Worm (Caenorhabditis elegans) whole organism, L1 larva: ENCODE results near the gene srp-7.

Experiments
- Y116A8C.19 ChIP-seq: sonication (generic microtip); optimal IDR thresholded peaks from 2 replicates; lab custom pipeline; 2016; ENCODE audit warnings: missing compliant biosample characterization, missing genetic modification characterization, borderline replicate concordance
- alr-1 ChIP-seq: fragments of 200-800 bp; sonication (Bioruptor generic); optimal IDR thresholded peaks from 2 replicates; lab custom pipeline; 2018; ENCODE audit warnings: borderline replicate concordance, mild to moderate bottlenecking, missing genetic modification characterization, missing compliant biosample characterization
- aly-2 ChIP-seq: fragments of 150-350 bp; optimal IDR thresholded peaks from 2 replicates; lab custom pipeline; 2014; ENCODE audit warnings: missing biosample characterization, missing genetic modification characterization
- ceh-63 ChIP-seq: fragments of 200-800 bp; sonication (Bioruptor generic); optimal IDR thresholded peaks from 2 replicates; lab custom pipeline; 2018; ENCODE audit warnings: mild to moderate bottlenecking, missing genetic modification characterization, missing compliant biosample characterization
- ceh-90 ChIP-seq: sonication (generic microtip); optimal IDR thresholded peaks from 2 replicates; lab custom pipeline; 2016; ENCODE audit warnings: missing genetic modification characterization, missing compliant biosample characterization
- ces-1 ChIP-seq: fragments of 150-350 bp; optimal IDR thresholded peaks from 2 replicates; lab custom pipeline; 2014; ENCODE audit warnings: missing biosample characterization, missing genetic modification reagents, missing genetic modification characterization
- dpl-1 ChIP-seq, 3 experiments: fragments of 150-350 bp in 2 of 3; sonication (generic microtip) in 1 of 3; optimal IDR thresholded peaks; 2 replicates each; lab custom pipeline; 2014 to 2017; ENCODE audit warnings: missing biosample characterization in 3 of 3, missing genetic modification characterization in 3 of 3, missing genetic modification reagents in 3 of 3
- elt-2 ChIP-seq: sonication (generic microtip); optimal IDR thresholded peaks from 2 replicates; lab custom pipeline; 2016; ENCODE audit warnings: missing genetic modification characterization, mild to moderate bottlenecking, inconsistent platforms, missing compliant biosample characterization, missing genetic modification reagents
- ets-5 ChIP-seq: fragments of 200-800 bp; sonication (Bioruptor generic); IDR thresholded peaks from 2 replicates; pipeline ENCODE4 v1.3.6; 2022; ENCODE audit warnings: missing genetic modification characterization, missing compliant biosample characterization
- fkh-10 ChIP-seq: sonication (generic microtip); optimal IDR thresholded peaks from 2 replicates; lab custom pipeline; 2017; ENCODE audit warnings: missing biosample characterization, missing genetic modification reagents, missing genetic modification characterization
- fkh-4 ChIP-seq: sonication (generic microtip); optimal IDR thresholded peaks from 2 replicates; lab custom pipeline; 2016; ENCODE audit warnings: missing compliant biosample characterization, missing genetic modification characterization, borderline replicate concordance
- fkh-8 ChIP-seq: sonication (generic microtip); optimal IDR thresholded peaks from 2 replicates; lab custom pipeline; 2016; ENCODE audit warnings: mild to moderate bottlenecking, missing genetic modification characterization, missing compliant biosample characterization
- fos-1 ChIP-seq: fragments of 150-350 bp; optimal IDR thresholded peaks from 2 replicates; lab custom pipeline; 2014; ENCODE audit warnings: missing biosample characterization, missing genetic modification characterization
- grh-1 ChIP-seq: fragments of 200-800 bp; sonication (Bioruptor generic); IDR thresholded peaks from 2 replicates; pipeline ENCODE4 v1.3.6; 2022; ENCODE audit warnings: missing genetic modification reagents, missing genetic modification characterization, missing compliant biosample characterization
- hlh-17 ChIP-seq: fragments of 200-800 bp; sonication (Bioruptor generic); optimal IDR thresholded peaks from 2 replicates; lab custom pipeline; 2018; ENCODE audit warnings: missing genetic modification characterization, mild to moderate bottlenecking, missing compliant biosample characterization, moderate library complexity, borderline replicate concordance
- hlh-4 ChIP-seq: sonication (generic microtip); optimal IDR thresholded peaks from 2 replicates; lab custom pipeline; 2016; ENCODE audit warnings: mild to moderate bottlenecking, missing genetic modification characterization, missing compliant biosample characterization
- hpl-2 ChIP-seq: fragments of 150-350 bp; optimal IDR thresholded peaks from 2 replicates; lab custom pipeline; 2014; ENCODE audit warnings: missing biosample characterization, missing genetic modification reagents, missing genetic modification characterization
- isw-1 ChIP-seq: fragments of 200-800 bp; sonication (Bioruptor generic); IDR thresholded peaks from 2 replicates; pipeline ENCODE4 v1.3.6; 2022; ENCODE audit warnings: missing genetic modification characterization, missing compliant biosample characterization
- lin-15B ChIP-seq: fragments of 150-350 bp; sonication (generic microtip); optimal IDR thresholded peaks from 3 replicates; lab custom pipeline; 2014; ENCODE audit warnings: missing biosample characterization, missing genetic modification characterization
- lin-35 ChIP-seq, 2 experiments: fragments of 150-350 bp; optimal IDR thresholded peaks; 2 replicates each; lab custom pipeline; 2014; ENCODE audit warnings: missing biosample characterization in 2 of 2, missing genetic modification characterization in 2 of 2, missing genetic modification reagents in 2 of 2
- lin-39 ChIP-seq: fragments of 150-350 bp; optimal IDR thresholded peaks from 2 replicates; lab custom pipeline; 2014; ENCODE audit warnings: missing biosample characterization, missing genetic modification reagents, missing genetic modification characterization
- lir-3 ChIP-seq: sonication (generic microtip); optimal IDR thresholded peaks from 2 replicates; lab custom pipeline; 2016; ENCODE audit warnings: mild to moderate bottlenecking, missing genetic modification characterization, moderate library complexity, missing compliant biosample characterization; ENCODE audit not compliant: poor library complexity
- mab-9 ChIP-seq: fragments of 200-800 bp; sonication (Bioruptor generic); IDR thresholded peaks from 2 replicates; pipeline ENCODE4 v1.3.6; 2022; ENCODE audit warnings: missing genetic modification reagents, missing genetic modification characterization, missing compliant biosample characterization
- mef-2 ChIP-seq: fragments of 150-350 bp; optimal IDR thresholded peaks from 2 replicates; lab custom pipeline; 2014; ENCODE audit warnings: missing biosample characterization, missing genetic modification characterization
- nhr-11 ChIP-seq: fragments of 150-350 bp; optimal IDR thresholded peaks from 2 replicates; lab custom pipeline; 2014; ENCODE audit warnings: missing biosample characterization, missing genetic modification characterization
- nhr-12 ChIP-seq: sonication (generic microtip); optimal IDR thresholded peaks from 2 replicates; lab custom pipeline; 2017; ENCODE audit warnings: missing biosample characterization, missing genetic modification characterization
- nhr-28 ChIP-seq: fragments of 150-350 bp; optimal IDR thresholded peaks from 2 replicates; lab custom pipeline; 2014; ENCODE audit warnings: missing biosample characterization, missing genetic modification characterization
- nhr-47 ChIP-seq: sonication (generic microtip); optimal IDR thresholded peaks from 2 replicates; lab custom pipeline; 2016; ENCODE audit warnings: mild to moderate bottlenecking, missing genetic modification characterization, moderate library complexity, missing compliant biosample characterization
- nhr-71 ChIP-seq: sonication (generic microtip); optimal IDR thresholded peaks from 2 replicates; lab custom pipeline; 2016; ENCODE audit warnings: mild to moderate bottlenecking, missing genetic modification characterization, moderate library complexity, missing compliant biosample characterization
- nhr-76 ChIP-seq: sonication (generic microtip); optimal IDR thresholded peaks from 2 replicates; lab custom pipeline; 2017; ENCODE audit warnings: missing biosample characterization, missing genetic modification characterization
- nhr-77 ChIP-seq: fragments of 150-350 bp; optimal IDR thresholded peaks from 2 replicates; lab custom pipeline; 2014; ENCODE audit warnings: missing biosample characterization, missing genetic modification characterization
- nhr-85 ChIP-seq: sonication (generic microtip); peaks from one replicate; lab custom pipeline; 2016; ENCODE audit warnings: missing genetic modification characterization, inconsistent platforms, missing compliant biosample characterization
- pag-3 ChIP-seq: sonication (generic microtip); optimal IDR thresholded peaks from 2 replicates; lab custom pipeline; 2017; ENCODE audit warnings: missing genetic modification characterization, mild to moderate bottlenecking, missing compliant biosample characterization, antibody characterized with exemption, borderline replicate concordance; ENCODE audit not compliant: insufficient read depth
- pqm-1 ChIP-seq: sonication (generic microtip); optimal IDR thresholded peaks from 3 replicates; lab custom pipeline; 2017; ENCODE audit warnings: missing biosample characterization, missing genetic modification characterization
- snu-23 ChIP-seq: sonication (generic microtip); optimal IDR thresholded peaks from 2 replicates; lab custom pipeline; 2016; ENCODE audit warnings: missing genetic modification characterization, missing compliant biosample characterization
- sox-4 ChIP-seq: sonication (generic microtip); optimal IDR thresholded peaks from 2 replicates; lab custom pipeline; 2016; ENCODE audit warnings: missing genetic modification characterization, missing compliant biosample characterization
- sup-37 ChIP-seq: fragments of 200-800 bp; sonication (Bioruptor generic); optimal IDR thresholded peaks from 2 replicates; lab custom pipeline; 2018; ENCODE audit warnings: mild to moderate bottlenecking, missing genetic modification characterization, missing compliant biosample characterization
- tbx-2 ChIP-seq: sonication (generic microtip); optimal IDR thresholded peaks from 2 replicates; lab custom pipeline; 2016; ENCODE audit warnings: missing genetic modification characterization, missing compliant biosample characterization
- unc-30 ChIP-seq: sonication (generic microtip); optimal IDR thresholded peaks from 2 replicates; lab custom pipeline; 2017; ENCODE audit warnings: missing biosample characterization, missing genetic modification characterization
- unc-62 ChIP-seq: fragments of 150-350 bp; optimal IDR thresholded peaks from 2 replicates; lab custom pipeline; 2014; ENCODE audit warnings: missing biosample characterization, missing genetic modification reagents, missing genetic modification characterization
- unc-86 ChIP-seq: sonication (generic microtip); optimal IDR thresholded peaks from 2 replicates; lab custom pipeline; 2016; ENCODE audit warnings: missing genetic modification characterization, missing compliant biosample characterization
- unc-98 ChIP-seq: fragments of 200-800 bp; sonication (Bioruptor generic); IDR thresholded peaks from 2 replicates; pipeline ENCODE4 v1.3.6; 2022; ENCODE audit warnings: missing genetic modification characterization, missing compliant biosample characterization
- vab-15 ChIP-seq: sonication (generic microtip); optimal IDR thresholded peaks from 2 replicates; lab custom pipeline; 2017; ENCODE audit warnings: missing genotype, mild to moderate bottlenecking, missing genetic modification characterization, missing compliant biosample characterization
- zag-1 ChIP-seq: fragments of 150-350 bp; optimal IDR thresholded peaks from 2 replicates; lab custom pipeline; 2014; ENCODE audit warnings: missing biosample characterization, missing genetic modification characterization

srp-7 gene

DNA sequence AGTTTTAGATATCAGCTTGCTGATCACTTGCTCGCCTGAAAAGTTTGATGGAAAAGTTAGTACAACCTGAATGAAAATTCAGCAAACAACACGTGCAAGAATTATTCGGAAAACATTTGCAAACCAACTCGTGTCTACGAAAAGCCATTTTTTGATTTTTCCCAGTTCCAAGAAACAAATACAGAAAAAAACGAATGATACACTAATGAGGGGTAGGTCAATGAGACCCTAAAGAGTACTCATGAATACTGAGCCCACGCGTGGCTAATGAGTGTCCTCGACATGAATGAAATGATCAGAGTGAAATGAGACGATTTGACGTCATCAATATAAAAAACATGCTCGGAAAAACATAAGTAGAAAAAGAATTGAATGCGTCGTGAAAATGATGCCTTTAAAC lies 33.1 kb downstream of the srp-7 start (continued):
- TF ChIP-seq nhr-12 (no peak), lin-39 (tag; lab: Kevin White, UChicago) (no peak), mef-2 (tag; lab: Kevin White, UChicago) (no peak), lin-35 (GFP tag; optimal IDR thresholded peaks at IDR 0.05; lab: Kevin White, UChicago) (no peak), hlh-17 (GFP tag; lab: Kevin White, UChicago) (no peak), fos-1 (tag; lab: Kevin White, UChicago) (no peak), unc-98 (no peak), ces-1 (no peak), fkh-8 (tag; lab: Kevin White, UChicago) (peak; percentile 81), ets-5 (no peak), pag-3 (tag; lab: Kevin White, UChicago) (no peak), dpl-1 (GFP tag; optimal IDR thresholded peaks at IDR 0.05; lab: Kevin White, UChicago) (no peak), fkh-4 (no peak), zag-1 (tag; lab: Kevin White, UChicago) (no peak), mab-9 (no peak), isw-1 (GFP tag; lab: Robert Waterston, UW) (no peak), snu-23 (GFP tag; lab: Kevin White, UChicago) (no peak), nhr-11 (peak; percentile 17), elt-2 (tag; lab: Kevin White, UChicago) (no peak), vab-15 (tag; lab: Kevin White, UChicago) (no peak), grh-1 (GFP tag; lab: Robert Waterston, UW) (no peak), ceh-63 (GFP tag; lab: Kevin White, UChicago) (no peak), nhr-85 (tag; lab: Kevin White, UChicago) (peak; percentile 47), lin-15B (tag; lab: Kevin White, UChicago) (no peak), unc-86 (tag; lab: Kevin White, UChicago) (peak; percentile 30), aly-2 (tag; lab: Kevin White, UChicago) (no peak), nhr-47 (tag; lab: Kevin White, UChicago) (peak; percentile 78), sox-4 (tag; lab: Kevin White, UChicago) (peak; percentile 90), ceh-90 (tag; lab: Kevin White, UChicago) (no peak), sup-37 (GFP tag; lab: Kevin White, UChicago) (no peak), Y116A8C.19 (no peak), unc-62 (GFP tag; lab: Kevin White, UChicago) (no peak), unc-30 (tag; lab: Kevin White, UChicago) (no peak), hlh-4 (tag; lab: Kevin White, UChicago) (peak; percentile 62), nhr-28 (tag; lab: Kevin White, UChicago) (no peak), nhr-71 (peak; percentile 82), nhr-77 (tag; lab: Kevin White, UChicago) (no peak), nhr-76 (tag; lab: Kevin White, UChicago) (no peak), fkh-10 (GFP tag; lab: Kevin White, UChicago) (no peak), hpl-2 (GFP tag; lab: Kevin White, UChicago) (no peak), lir-3 (tag; lab: Kevin White, UChicago) (no peak), tbx-2 (tag; lab: Kevin White, UChicago) (no peak), alr-1 (no peak)

DNA sequence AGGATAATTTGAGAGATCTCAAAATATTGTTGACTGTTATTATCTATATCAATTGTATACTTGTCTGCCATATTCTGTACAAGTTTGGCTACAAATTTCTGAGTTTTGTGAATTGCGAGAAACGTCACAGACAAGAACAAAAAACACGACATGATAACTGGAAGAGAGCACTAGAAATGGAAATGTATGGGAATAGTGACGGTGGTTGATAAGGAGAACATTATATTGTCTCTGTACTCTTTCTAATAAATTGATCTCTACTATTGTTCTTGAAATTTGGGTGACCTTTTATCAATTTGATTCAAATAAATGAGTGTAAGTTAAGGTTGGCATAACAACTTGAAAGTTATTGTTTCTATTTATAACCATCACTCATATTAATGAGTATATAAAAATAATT lies 33.9 kb downstream of the srp-7 start:
- TF ChIP-seq elt-2 (tag; lab: Kevin White, UChicago) (peak; percentile 67), unc-30 (tag; lab: Kevin White, UChicago) (no peak), lin-35 (GFP tag; optimal IDR thresholded peaks at IDR 0.05; lab: Kevin White, UChicago) (peak in 1 of 2 experiments; percentile 10), pqm-1 (no peak)
